Worm (Caenorhabditis elegans): Measurements from ENCODE around the gene B0284.3.

- no peak for TF ChIP-seq ceh-28 (tag; optimal IDR thresholded peaks at IDR 0.05)
- no peak for TF ChIP-seq ztf-11 (tag; optimal IDR thresholded peaks at IDR 0.05)
- no peak for TF ChIP-seq elt-2 (tag; optimal IDR thresholded peaks at IDR 0.05)
- no peak for TF ChIP-seq elt-3 (tag; optimal IDR thresholded peaks at IDR 0.05)
- no peak for TF ChIP-seq snpc-4 (tag; optimal IDR thresholded peaks at IDR 0.05)
- TF ChIP-seq unc-62 (GFP tag; optimal IDR thresholded peaks at IDR 0.05): no peak
- no peak for TF ChIP-seq nhr-237 (tag; optimal IDR thresholded peaks at IDR 0.05)
- TF ChIP-seq fos-1 (tag; optimal IDR thresholded peaks at IDR 0.05): no peak
- TF ChIP-seq pqm-1 (tag; optimal IDR thresholded peaks at IDR 0.05): no peak
- TF ChIP-seq eor-1 (tag; optimal IDR thresholded peaks at IDR 0.05): no peak
- no peak for TF ChIP-seq lin-39 (tag; optimal IDR thresholded peaks at IDR 0.05)
- TF ChIP-seq aly-2 (tag; optimal IDR thresholded peaks at IDR 0.05): no peak
Observed at ce11 chrIII:4379717-4380116, at the start of gene B0284.3.
